Worm (Caenorhabditis elegans): ENCODE measurements around the gene wht-5.

DNA sequence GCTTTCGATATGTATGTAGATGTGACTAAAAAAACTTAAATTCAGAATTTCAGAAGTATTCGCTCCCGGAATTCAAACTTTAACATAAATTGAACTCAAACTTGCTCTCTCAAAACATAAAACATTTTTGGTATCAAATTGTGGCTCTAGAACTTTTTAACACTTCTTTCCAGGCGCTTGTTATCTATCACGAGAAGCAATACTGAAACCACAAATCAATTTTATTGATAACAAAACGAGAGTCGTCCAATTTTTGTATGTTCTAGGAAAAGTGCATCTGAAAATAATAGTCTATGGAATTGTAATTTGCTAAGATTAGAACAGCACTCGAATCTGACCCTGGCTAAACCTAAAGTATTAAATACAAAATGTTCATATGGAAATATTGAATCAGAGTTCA, 41.5 kb downstream of the wht-5 start:
- TF ChIP-seq ref-1 (GFP tag; conservative IDR thresholded peaks at IDR 0.05): no peak
- TF ChIP-seq ztf-29 (GFP tag; IDR thresholded peaks at IDR 0.05): no peak
- no peak for TF ChIP-seq flt-1 (GFP tag; IDR thresholded peaks at IDR 0.05)
- no peak for TF ChIP-seq med-1 (GFP tag; optimal IDR thresholded peaks at IDR 0.05; ENCODE audit: insufficient read depth)
- TF ChIP-seq klf-2 (GFP tag; conservative IDR thresholded peaks at IDR 0.05): no peak
- no peak for TF ChIP-seq tab-1 (GFP tag; IDR thresholded peaks at IDR 0.05)

Measured in whole organism, midembryonic.